Worm (Caenorhabditis elegans) whole organism, midembryonic: Measurements from ENCODE around the gene sre-40.

Experiments
- T22C8.4 ChIP-seq: fragments of 200-800 bp; sonication (Bioruptor generic); IDR thresholded peaks from 2 replicates; pipeline ENCODE4 v1.3.6; 2022; ENCODE audit warnings: missing genetic modification characterization, missing compliant biosample characterization
- cog-1 ChIP-seq: sonication (generic microtip); optimal IDR thresholded peaks from 2 replicates; lab custom pipeline; 2016; ENCODE audit warnings: missing genetic modification characterization, missing compliant biosample characterization
- flt-1 ChIP-seq: fragments of 200-800 bp; sonication (Bioruptor generic); IDR thresholded peaks from 2 replicates; pipeline ENCODE4 v1.3.6; 2022; ENCODE audit warnings: missing genetic modification characterization, missing compliant biosample characterization
- med-1 ChIP-seq: sonication (generic microtip); optimal IDR thresholded peaks from 2 replicates; lab custom pipeline; 2017; ENCODE audit warnings: missing genetic modification characterization, mild to moderate bottlenecking, missing compliant biosample characterization, antibody characterized with exemption, missing genetic modification reagents; ENCODE audit not compliant: insufficient read depth
- ztf-23 ChIP-seq: fragments of 200-800 bp; sonication (Bioruptor generic); IDR thresholded peaks from 2 replicates; pipeline ENCODE4 v1.3.6; 2022; ENCODE audit warnings: missing genetic modification reagents, missing genetic modification characterization, missing compliant biosample characterization

- TF ChIP-seq flt-1 (GFP tag; lab: Robert Waterston, UW) (no peak), med-1 (GFP tag; lab: Kevin White, UChicago) (no peak), ztf-23 (GFP tag; lab: Robert Waterston, UW) (no peak), T22C8.4 (no peak), cog-1 (no peak)
Measured at ce11 chrII:4675481-4675880, 8.1 kb downstream of the sre-40 start, which contains the start of gene T05A7.3.
